Worm (Caenorhabditis elegans) whole organism, late embryonic: ENCODE data around the gene T16G12.8.

Experiments used
- Y22D7AL.16 ChIP-seq: sonication (generic microtip); optimal IDR thresholded peaks from 2 replicates; lab custom pipeline; 2016; ENCODE audit warnings: missing genetic modification characterization, missing compliant biosample characterization
- ceh-22 ChIP-seq: sonication (generic microtip); optimal IDR thresholded peaks from 2 replicates; lab custom pipeline; 2017; ENCODE audit warnings: missing biosample characterization, missing genetic modification characterization
- nfya-1 ChIP-seq: sonication (generic microtip); optimal IDR thresholded peaks from 2 replicates; lab custom pipeline; 2017; ENCODE audit warnings: missing genetic modification characterization, mild to moderate bottlenecking, missing compliant biosample characterization, antibody characterized with exemption, moderate library complexity

DNA sequence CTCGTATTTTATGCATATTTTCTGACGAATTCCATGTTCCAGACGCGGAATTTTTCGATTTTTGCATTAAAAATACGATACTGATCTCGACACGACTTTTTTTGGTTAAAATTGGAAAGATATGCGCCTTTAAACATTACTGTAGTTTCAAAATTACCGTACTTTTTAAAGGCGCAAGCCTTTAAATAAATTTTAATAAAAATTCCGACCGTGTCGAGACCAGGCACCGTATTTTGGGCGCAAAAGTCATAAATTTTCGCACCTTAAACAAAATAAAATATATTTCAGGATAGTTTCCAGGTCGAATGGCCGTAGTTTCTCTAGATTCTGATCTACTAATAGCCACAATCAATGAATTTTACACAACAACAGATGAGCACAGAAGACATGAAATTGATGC, 10.2 kb downstream of the T16G12.8 start, which contains the start of gene T16G12.6:
- TF ChIP-seq Y22D7AL.16 (tag; lab: Kevin White, UChicago) (no peak), nfya-1 (tag; lab: Kevin White, UChicago) (no peak), ceh-22 (tag; lab: Kevin White, UChicago) (no peak)
